Fruit fly (Drosophila melanogaster) whole organism, embryonic: Measurements from ENCODE around the gene CG5966.

ENCODE experiments used
- Bgb ChIP-seq: fragments of 200-800 bp; sonication (Bioruptor generic); IDR thresholded peaks from 2 replicates; pipeline ENCODE4 v1.3.6; 2022; ENCODE audit warnings: missing biosample characterization, missing genetic modification characterization; ENCODE audit not compliant: partially characterized antibody
- Bteb2 ChIP-seq: fragments of 200-800 bp; sonication (Bioruptor generic); optimal IDR thresholded peaks from 2 replicates; lab custom pipeline; 2016; ENCODE audit warnings: missing biosample characterization, missing genetic modification characterization
- C15 ChIP-seq: fragments of 200-800 bp; sonication (Bioruptor generic); IDR thresholded peaks from 3 replicates; pipeline ENCODE4 v1.3.6; 2022; ENCODE audit warnings: missing biosample characterization, missing genetic modification characterization
- CG10321 ChIP-seq: fragments of 200-800 bp; sonication (Bioruptor generic); IDR thresholded peaks from 2 replicates; pipeline ENCODE4 v1.3.6; 2022; ENCODE audit warnings: missing biosample characterization, missing genetic modification characterization
- CG10462 ChIP-seq: fragments of 200-800 bp; sonication (Bioruptor generic); optimal IDR thresholded peaks from 2 replicates; lab custom pipeline; 2016; ENCODE audit warnings: missing biosample characterization, missing genetic modification characterization
- CG10565 ChIP-seq: fragments of 200-800 bp; sonication (Bioruptor generic); optimal IDR thresholded peaks from 3 replicates; lab custom pipeline; 2016; ENCODE audit warnings: missing biosample characterization, mild to moderate bottlenecking, missing genetic modification characterization
- CG10979 ChIP-seq: fragments of 200-800 bp; sonication (Bioruptor generic); optimal IDR thresholded peaks from 2 replicates; lab custom pipeline; 2018; ENCODE audit warnings: missing biosample characterization, mild to moderate bottlenecking, missing genetic modification characterization, moderate library complexity
- CG12071 ChIP-seq: fragments of 200-800 bp; sonication (Bioruptor generic); optimal IDR thresholded peaks from 3 replicates; lab custom pipeline; 2018; ENCODE audit warnings: missing biosample characterization, mild to moderate bottlenecking, missing genetic modification characterization
- CG13287 ChIP-seq: fragments of 200-800 bp; sonication (Bioruptor generic); IDR thresholded peaks from 2 replicates; pipeline ENCODE4 v1.3.6; 2022; ENCODE audit warnings: missing biosample characterization, missing genetic modification characterization; ENCODE audit not compliant: partially characterized antibody
- CG14667 ChIP-seq: fragments of 200-800 bp; sonication (Bioruptor generic); IDR thresholded peaks from 2 replicates; pipeline ENCODE4 v1.3.6; 2022; ENCODE audit warnings: missing biosample characterization, missing genetic modification characterization
- CG15269 ChIP-seq: fragments of 200-800 bp; sonication (Bioruptor generic); optimal IDR thresholded peaks from 2 replicates; lab custom pipeline; 2018; ENCODE audit warnings: missing biosample characterization, mild to moderate bottlenecking, missing genetic modification characterization, moderate library complexity
- CG1602 ChIP-seq: fragments of 200-800 bp; sonication (Bioruptor generic); optimal IDR thresholded peaks from 3 replicates; lab custom pipeline; 2016; ENCODE audit warnings: missing biosample characterization, missing genetic modification characterization
- CG17359 ChIP-seq: fragments of 200-800 bp; sonication (Bioruptor generic); optimal IDR thresholded peaks from 3 replicates; lab custom pipeline; 2018; ENCODE audit warnings: missing biosample characterization, mild to moderate bottlenecking, missing genetic modification characterization, moderate library complexity
- CG17912 ChIP-seq: fragments of 200-800 bp; sonication (Bioruptor generic); optimal IDR thresholded peaks from 2 replicates; lab custom pipeline; 2018; ENCODE audit warnings: missing biosample characterization, mild to moderate bottlenecking, missing genetic modification characterization
- CG2116 ChIP-seq: fragments of 200-800 bp; sonication (Bioruptor generic); optimal IDR thresholded peaks from 3 replicates; lab custom pipeline; 2018; ENCODE audit warnings: missing biosample characterization, mild to moderate bottlenecking, missing genetic modification characterization
- CG3281 ChIP-seq: fragments of 200-800 bp; sonication (Bioruptor generic); optimal IDR thresholded peaks from 3 replicates; lab custom pipeline; 2017; ENCODE audit warnings: missing biosample characterization, mild to moderate bottlenecking, missing genetic modification characterization
- CG4328 ChIP-seq: fragments of 200-800 bp; sonication (Bioruptor generic); optimal IDR thresholded peaks from 3 replicates; lab custom pipeline; 2017; ENCODE audit warnings: missing biosample characterization, missing genetic modification reagents, missing genetic modification characterization
- CG4730 ChIP-seq: fragments of 200-800 bp; sonication (Bioruptor generic); IDR thresholded peaks from 2 replicates; pipeline ENCODE4 v1.3.6; 2022; ENCODE audit warnings: missing biosample characterization, missing genetic modification characterization
- CG5953 ChIP-seq: fragments of 200-800 bp; sonication (Bioruptor generic); IDR thresholded peaks from 2 replicates; pipeline ENCODE4 v1.3.6; 2022; ENCODE audit warnings: missing biosample characterization, missing genetic modification characterization
- Chrac-16 ChIP-seq: fragments of 200-800 bp; sonication (Bioruptor generic); optimal IDR thresholded peaks from 3 replicates; lab custom pipeline; 2016; ENCODE audit warnings: missing biosample characterization, missing genetic modification characterization
- Dek ChIP-seq: fragments of 200-800 bp; sonication (Bioruptor generic); optimal IDR thresholded peaks from 3 replicates; lab custom pipeline; 2019; ENCODE audit warnings: missing biosample characterization, mild to moderate bottlenecking, missing genetic modification characterization, moderate library complexity
- Dp ChIP-seq: fragments of 200-800 bp; sonication (Bioruptor generic); optimal IDR thresholded peaks from 2 replicates; lab custom pipeline; 2018; ENCODE audit warnings: missing biosample characterization, mild to moderate bottlenecking, missing genetic modification characterization, moderate library complexity
- Jarid2 ChIP-seq: fragments of 200-800 bp; sonication (Bioruptor generic); optimal IDR thresholded peaks from 3 replicates; lab custom pipeline; 2017; ENCODE audit warnings: mild to moderate bottlenecking, missing biosample characterization, missing genetic modification reagents, missing genetic modification characterization
- NFAT ChIP-seq: fragments of 200-800 bp; sonication (Bioruptor generic); IDR thresholded peaks from 2 replicates; pipeline ENCODE4 v1.3.6; 2022; ENCODE audit warnings: missing biosample characterization, missing genetic modification characterization
- Nf-YA ChIP-seq: fragments of 200-800 bp; sonication (Bioruptor generic); IDR thresholded peaks from 2 replicates; pipeline ENCODE4 v1.3.6; 2022; ENCODE audit warnings: missing biosample characterization, missing genetic modification characterization
- Ptx1 ChIP-seq: fragments of 200-800 bp; sonication (Bioruptor generic); IDR thresholded peaks from 2 replicates; pipeline ENCODE4 v1.3.6; 2022; ENCODE audit warnings: missing biosample characterization, missing genetic modification characterization
- Rfx ChIP-seq: fragments of 200-800 bp; sonication (Bioruptor generic); IDR thresholded peaks from 2 replicates; pipeline ENCODE4 v1.3.6; 2022; ENCODE audit warnings: missing biosample characterization, missing genetic modification characterization
- Sin3A ChIP-seq: fragments of >200 bp; optimal IDR thresholded peaks from 2 replicates; lab custom pipeline; 2018
- Sry-δ ChIP-seq: fragments of 200-800 bp; sonication (Bioruptor generic); optimal IDR thresholded peaks from 2 replicates; lab custom pipeline; 2016; ENCODE audit warnings: missing biosample characterization, missing genetic modification characterization
- Trl ChIP-seq, 3 experiments: fragments of >200 bp in 2 of 3; fragments of 200-800 bp in 1 of 3; sonication (Bioruptor generic) in 1 of 3; optimal IDR thresholded peaks; 2 replicates in 1 of 3; 3 replicates in 2 of 3; lab custom pipeline; 2016 to 2017; ENCODE audit warnings: missing biosample characterization in 1 of 3, missing genetic modification characterization in 1 of 3
- ap ChIP-seq: fragments of 200-800 bp; sonication (Bioruptor generic); IDR thresholded peaks from 2 replicates; pipeline ENCODE4 v1.3.6; 2022; ENCODE audit warnings: missing biosample characterization, missing genetic modification characterization
- ash1 ChIP-seq: fragments of 200-800 bp; sonication (Bioruptor generic); optimal IDR thresholded peaks from 2 replicates; lab custom pipeline; 2018; ENCODE audit warnings: missing biosample characterization, mild to moderate bottlenecking, missing genetic modification characterization
- crp ChIP-seq, 2 experiments: fragments of 200-800 bp; sonication (Bioruptor generic); optimal IDR thresholded peaks; 2 replicates in 1 of 2; 3 replicates in 1 of 2; lab custom pipeline; 2017; ENCODE audit warnings: missing biosample characterization in 2 of 2, missing genetic modification characterization in 2 of 2, mild to moderate bottlenecking in 1 of 2, moderate library complexity in 1 of 2
- gce ChIP-seq: fragments of 200-800 bp; sonication (Bioruptor generic); IDR thresholded peaks from 3 replicates; pipeline ENCODE4 v1.3.6; 2022; ENCODE audit warnings: missing biosample characterization, missing genetic modification characterization
- ham ChIP-seq: fragments of 200-800 bp; sonication (Bioruptor generic); IDR thresholded peaks from 2 replicates; pipeline ENCODE4 v1.3.6; 2022; ENCODE audit warnings: missing biosample characterization, missing genetic modification characterization
- hb ChIP-seq: fragments of 200-800 bp; sonication (Bioruptor generic); IDR thresholded peaks from 3 replicates; pipeline ENCODE4 v1.3.6; 2022; ENCODE audit warnings: missing biosample characterization, missing genetic modification characterization; ENCODE audit not compliant: partially characterized antibody
- ind ChIP-seq: fragments of 200-800 bp; sonication (Bioruptor generic); optimal IDR thresholded peaks from 3 replicates; lab custom pipeline; 2016; ENCODE audit warnings: missing biosample characterization, missing genetic modification characterization
- kni ChIP-seq: fragments of 200-800 bp; sonication (Bioruptor generic); optimal IDR thresholded peaks from 3 replicates; lab custom pipeline; 2017; ENCODE audit warnings: mild to moderate bottlenecking, missing biosample characterization, missing genetic modification reagents, missing genetic modification characterization
- knrl ChIP-seq: fragments of 200-800 bp; sonication (Bioruptor generic); IDR thresholded peaks from 3 replicates; pipeline ENCODE4 v1.3.6; 2022; ENCODE audit warnings: missing biosample characterization, missing genetic modification characterization; ENCODE audit not compliant: partially characterized antibody
- mam ChIP-seq: fragments of 200-800 bp; sonication (Bioruptor generic); optimal IDR thresholded peaks from 3 replicates; lab custom pipeline; 2016; ENCODE audit warnings: missing biosample characterization, missing genetic modification characterization
- pb ChIP-seq: fragments of 200-800 bp; sonication (Bioruptor generic); optimal IDR thresholded peaks from 3 replicates; lab custom pipeline; 2016; ENCODE audit warnings: missing biosample characterization, missing genetic modification characterization
- peb ChIP-seq: fragments of 200-800 bp; sonication (Bioruptor generic); IDR thresholded peaks from 2 replicates; pipeline ENCODE4 v1.3.6; 2022; ENCODE audit warnings: missing biosample characterization, missing genetic modification characterization
- psq ChIP-seq: fragments of 200-800 bp; sonication (Bioruptor generic); optimal IDR thresholded peaks from 2 replicates; lab custom pipeline; 2017; ENCODE audit warnings: missing biosample characterization, missing genetic modification characterization
- scrt ChIP-seq: fragments of 200-800 bp; sonication (Bioruptor generic); optimal IDR thresholded peaks from 2 replicates; lab custom pipeline; 2018; ENCODE audit warnings: missing biosample characterization, mild to moderate bottlenecking, missing genetic modification characterization, moderate library complexity
- slou ChIP-seq: fragments of 200-800 bp; sonication (Bioruptor generic); optimal IDR thresholded peaks from 3 replicates; lab custom pipeline; 2016; ENCODE audit warnings: missing biosample characterization, missing genetic modification characterization
- tgo ChIP-seq: fragments of 200-800 bp; sonication (Bioruptor generic); IDR thresholded peaks from 3 replicates; pipeline ENCODE4 v1.3.6; 2022; ENCODE audit warnings: missing biosample characterization, missing genetic modification characterization
- vvl ChIP-seq: fragments of 200-800 bp; sonication (Bioruptor generic); IDR thresholded peaks from 2 replicates; pipeline ENCODE4 v1.3.6; 2022; ENCODE audit warnings: missing biosample characterization, missing genetic modification characterization
- wdn ChIP-seq: fragments of 200-800 bp; sonication (Bioruptor generic); IDR thresholded peaks from 2 replicates; pipeline ENCODE4 v1.3.6; 2022; ENCODE audit warnings: missing biosample characterization, missing genetic modification characterization
- wor ChIP-seq: fragments of 200-800 bp; sonication (Bioruptor generic); IDR thresholded peaks from 2 replicates; pipeline ENCODE4 v1.3.6; 2022; ENCODE audit warnings: missing biosample characterization, missing genetic modification characterization
- zen2 ChIP-seq: fragments of 200-800 bp; sonication (Bioruptor generic); IDR thresholded peaks from 3 replicates; pipeline ENCODE4 v1.3.6; 2022; ENCODE audit warnings: missing biosample characterization, missing genetic modification characterization; ENCODE audit not compliant: partially characterized antibody

The CG5966 gene

dm6 chrX:5969860-5970665 lies 18.5 kb upstream of the CG5966 start:
- peak; percentile 49 for TF ChIP-seq scrt (GFP tag; lab: Kevin White, UChicago)
- no peak for TF ChIP-seq ap (GFP tag; lab: Robert Waterston, UW)
- peak; percentile 55 for TF ChIP-seq vvl
- TF ChIP-seq slou (GFP tag; lab: Kevin White, UChicago) = peak; percentile 7
- no peak for TF ChIP-seq knrl (GFP tag; lab: Robert Waterston, UW)
- TF ChIP-seq ash1 (GFP tag; lab: Kevin White, UChicago) = no peak
- peak; percentile 7 for TF ChIP-seq mam (GFP tag; lab: Kevin White, UChicago)
- no peak for TF ChIP-seq CG2116 (GFP tag; lab: Kevin White, UChicago)
- TF ChIP-seq kni (GFP tag; lab: Kevin White, UChicago) = no peak
- peak; percentile 5 for TF ChIP-seq Jarid2
- TF ChIP-seq tgo (GFP tag; lab: Robert Waterston, UW) = peak; percentile 38
- TF ChIP-seq Rfx = peak; percentile 44
- TF ChIP-seq Sry-δ (GFP tag; lab: Kevin White, UChicago) = no peak
- TF ChIP-seq Nf-YA (GFP tag; lab: Robert Waterston, UW) = no peak
- TF ChIP-seq gce = no peak
- no peak for TF ChIP-seq Bgb
- no peak for TF ChIP-seq Sin3A (lab: Kevin White, UChicago)
- peak; percentile 6 for TF ChIP-seq Dek (tag; lab: Kevin White, UChicago)
- TF ChIP-seq CG13287 (GFP tag; lab: Robert Waterston, UW) = no peak
- no peak for TF ChIP-seq CG5953 (GFP tag; lab: Robert Waterston, UW)
- TF ChIP-seq CG3281 (GFP tag; lab: Kevin White, UChicago) = peak; percentile 15
- peak; percentile 25; the same call in 1 of the 2 replicates for TF ChIP-seq CG4730 (GFP tag; lab: Robert Waterston, UW)
- no peak for TF ChIP-seq hb
- peak; percentile 29 for TF ChIP-seq CG17359 (tag; lab: Kevin White, UChicago)
- TF ChIP-seq Trl (optimal IDR thresholded peaks at IDR 0.05; lab: Kevin White, UChicago) = no peak
- no peak for TF ChIP-seq Trl (GFP tag; optimal IDR thresholded peaks at IDR 0.05; lab: Kevin White, UChicago)
- TF ChIP-seq CG10321 = no peak
- TF ChIP-seq Bteb2 (GFP tag; lab: Kevin White, UChicago) = no peak
- TF ChIP-seq crp (GFP tag; optimal IDR thresholded peaks at IDR 0.05; lab: Kevin White, UChicago) = no peak
- TF ChIP-seq ham (GFP tag; lab: Robert Waterston, UW) = no peak
- TF ChIP-seq CG10979 (tag; lab: Kevin White, UChicago) = peak; percentile 36
- TF ChIP-seq psq = no peak
- no peak for TF ChIP-seq CG17912
- peak; percentile 32 for TF ChIP-seq Ptx1 (GFP tag; lab: Robert Waterston, UW)
- no peak for TF ChIP-seq CG12071
- no peak for TF ChIP-seq pb (GFP tag; lab: Kevin White, UChicago)
- peak; percentile 42 for TF ChIP-seq Chrac-16 (GFP tag; lab: Kevin White, UChicago)
- TF ChIP-seq CG10565 = no peak
- TF ChIP-seq NFAT (GFP tag; lab: Robert Waterston, UW) = no peak
- peak; percentile 1 for TF ChIP-seq CG1602 (GFP tag; lab: Kevin White, UChicago)
- no peak for TF ChIP-seq ind (GFP tag; lab: Kevin White, UChicago)
- TF ChIP-seq wor (GFP tag; lab: Robert Waterston, UW) = no peak
- peak; percentile 56 for TF ChIP-seq CG15269 (tag; lab: Kevin White, UChicago)
- no peak for TF ChIP-seq zen2 (GFP tag; lab: Robert Waterston, UW)
- no peak for TF ChIP-seq Dp (GFP tag; lab: Kevin White, UChicago)
- no peak for TF ChIP-seq peb (GFP tag; lab: Robert Waterston, UW)
- TF ChIP-seq wdn (GFP tag; lab: Robert Waterston, UW) = no peak
- peak; percentile 37 for TF ChIP-seq CG4328 (GFP tag; lab: Kevin White, UChicago)
- no peak for TF ChIP-seq CG10462
- TF ChIP-seq C15 = no peak
- peak; percentile 45; the same call in 1 of the 2 replicates for TF ChIP-seq CG14667
